Worm (Caenorhabditis elegans): ENCODE data around the gene fmi-1.

- TF ChIP-seq snpc-4 (tag; optimal IDR thresholded peaks at IDR 0.05) (no peak), lin-15B (tag; optimal IDR thresholded peaks at IDR 0.05) (no peak), nhr-11 (tag; optimal IDR thresholded peaks at IDR 0.05) (no peak), D1046.2 (GFP tag; IDR thresholded peaks at IDR 0.05) (no peak), mep-1 (tag; optimal IDR thresholded peaks at IDR 0.05) (no peak), ceh-82 (tag; optimal IDR thresholded peaks at IDR 0.05) (no peak), mxl-3 (GFP tag; optimal IDR thresholded peaks at IDR 0.05) (no peak), skn-1 (tag; optimal IDR thresholded peaks at IDR 0.05) (no peak), hmg-1.1 (GFP tag; IDR thresholded peaks at IDR 0.05) (no peak), mxl-2 (GFP tag; conservative IDR thresholded peaks at IDR 0.05) (no peak), mdl-1 (tag; optimal IDR thresholded peaks at IDR 0.05) (no peak), ceh-20 (GFP tag; IDR thresholded peaks at IDR 0.05) (no peak)
Observed at ce11 chrV:13011904-13012303, 7.0 kb upstream of the fmi-1 start.
